Worm (Caenorhabditis elegans) whole organism, young adult: ENCODE results near the gene fbxb-17.

Experiments
- ccch-3 ChIP-seq: fragments of 200-800 bp; sonication (Bioruptor generic); optimal IDR thresholded peaks from 2 replicates; lab custom pipeline; 2018; ENCODE audit warnings: mild to moderate bottlenecking, missing genetic modification characterization, missing compliant biosample characterization
- him-1 ChIP-seq: sonication (generic microtip); optimal IDR thresholded peaks from 2 replicates; lab custom pipeline; 2016; ENCODE audit warnings: missing genotype, missing genetic modification reagents, missing genetic modification characterization, missing compliant biosample characterization
- lin-35 ChIP-seq, 3 experiments: fragments of 150-350 bp in 2 of 3; sonication (generic microtip) in 1 of 3; optimal IDR thresholded peaks; 2 replicates each; lab custom pipeline; 2014 to 2018; ENCODE audit warnings: missing biosample characterization in 3 of 3, missing genetic modification characterization in 3 of 3, missing genetic modification reagents in 3 of 3
- nfya-1 ChIP-seq: sonication (generic microtip); optimal IDR thresholded peaks from 2 replicates; lab custom pipeline; 2017; ENCODE audit warnings: antibody characterized with exemption, missing compliant biosample characterization, missing genetic modification characterization, borderline replicate concordance; ENCODE audit not compliant: insufficient read depth
- nhr-90 ChIP-seq: sonication (generic microtip); optimal IDR thresholded peaks from 2 replicates; lab custom pipeline; 2016; ENCODE audit warnings: missing genotype, mild to moderate bottlenecking, missing genetic modification characterization, missing compliant biosample characterization
- rcor-1 ChIP-seq: fragments of 200-800 bp; sonication (Bioruptor generic); IDR thresholded peaks from 2 replicates; pipeline ENCODE4 v1.3.6; 2022; ENCODE audit warnings: missing genetic modification reagents, missing genetic modification characterization, missing compliant biosample characterization
- somi-1 ChIP-seq: fragments of 200-800 bp; sonication (Bioruptor generic); optimal IDR thresholded peaks from 2 replicates; lab custom pipeline; 2018; ENCODE audit warnings: mild to moderate bottlenecking, missing genetic modification characterization, missing compliant biosample characterization
- unc-62 ChIP-seq: fragments of 150-350 bp; optimal IDR thresholded peaks from 2 replicates; lab custom pipeline; 2014; ENCODE audit warnings: missing biosample characterization, missing genetic modification reagents, missing genetic modification characterization

DNA sequence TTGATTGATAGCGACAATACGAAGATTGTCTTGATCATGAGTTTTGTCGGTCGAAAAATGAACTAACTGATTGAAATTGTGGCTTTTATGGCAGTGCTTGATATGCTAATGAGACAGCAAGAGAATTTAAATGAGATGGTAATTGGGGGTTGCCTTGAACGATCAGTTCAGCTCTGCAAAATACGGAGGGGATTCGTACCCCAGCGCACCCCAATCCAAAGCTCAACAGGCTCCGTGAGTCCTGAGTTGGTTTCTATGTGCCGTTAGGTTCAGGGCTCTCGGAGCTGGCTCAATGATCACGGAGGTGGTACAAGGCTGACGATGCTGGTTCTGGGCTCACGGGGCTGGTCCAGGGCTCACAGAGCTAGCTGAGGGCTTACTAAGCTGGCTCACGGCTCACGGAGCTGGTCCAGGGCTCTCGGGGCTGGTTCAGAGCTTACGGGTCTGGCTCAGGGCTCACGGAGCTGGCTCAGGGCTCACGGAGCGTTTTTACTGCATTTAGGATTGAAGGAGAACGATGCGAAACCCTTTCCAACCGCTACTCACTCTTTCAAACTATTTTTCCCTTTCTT is 31.3 kb upstream of the fbxb-17 start, which contains the start of gene ZC204.6:
- TF ChIP-seq nfya-1 (tag; lab: Kevin White, UChicago) = no peak
- no peak for TF ChIP-seq him-1 (tag; lab: Kevin White, UChicago)
- no peak for TF ChIP-seq ccch-3
- TF ChIP-seq lin-35 (GFP tag; optimal IDR thresholded peaks at IDR 0.05; lab: Kevin White, UChicago) = no peak
- TF ChIP-seq nhr-90 (tag; lab: Kevin White, UChicago) = no peak
- TF ChIP-seq unc-62 (GFP tag; lab: Kevin White, UChicago) = no peak
- no peak for TF ChIP-seq somi-1
- no peak for TF ChIP-seq rcor-1 (GFP tag; lab: Robert Waterston, UW)
